Worm (Caenorhabditis elegans): ENCODE data around the gene C34E10.10.

Gene C34E10.10

ce11 chrIII:5190179-5190578 is 37.5 kb downstream of the C34E10.10 start:
- TF ChIP-seq hlh-1 (tag; optimal IDR thresholded peaks at IDR 0.05) (no peak), mep-1 (tag; optimal IDR thresholded peaks at IDR 0.05) (no peak)

ce11 chrIII:5188426-5188825 is 39.3 kb downstream of the C34E10.10 start, which contains the start of gene K10D2.8:
Gene K10D2.8 (plus strand): TSS chrIII:5188726.
- TF ChIP-seq ces-1 (GFP tag; optimal IDR thresholded peaks at IDR 0.05) (no peak), sptf-1 (tag; optimal IDR thresholded peaks at IDR 0.05) (no peak), M03D4.4 (tag; optimal IDR thresholded peaks at IDR 0.05) (no peak), ham-2 (GFP tag; optimal IDR thresholded peaks at IDR 0.05) (no peak)

ce11 chrIII:5185620-5186019 is 42.1 kb downstream of the C34E10.10 start, which contains the start of gene pup-2:
Gene pup-2 (plus strand): TSS chrIII:5185920.
- TF ChIP-seq nhr-28 (tag; optimal IDR thresholded peaks at IDR 0.05): no peak
- TF ChIP-seq ces-1 (GFP tag; optimal IDR thresholded peaks at IDR 0.05): no peak
- no peak for TF ChIP-seq drap-1 (GFP tag; optimal IDR thresholded peaks at IDR 0.05)
- TF ChIP-seq elt-3 (tag; optimal IDR thresholded peaks at IDR 0.05): no peak
- TF ChIP-seq unc-62 (GFP tag; optimal IDR thresholded peaks at IDR 0.05): no peak
- no peak for TF ChIP-seq ham-2 (GFP tag; optimal IDR thresholded peaks at IDR 0.05)
- no peak for TF ChIP-seq sptf-1 (tag; optimal IDR thresholded peaks at IDR 0.05)
- TF ChIP-seq flh-1 (GFP tag; optimal IDR thresholded peaks at IDR 0.05): no peak
- TF ChIP-seq pha-4 (tag; optimal IDR thresholded peaks at IDR 0.05): no peak
- TF ChIP-seq nhr-237 (tag; optimal IDR thresholded peaks at IDR 0.05): no peak

- TF ChIP-seq elt-3 (tag; optimal IDR thresholded peaks at IDR 0.05) (no peak), ces-1 (GFP tag; optimal IDR thresholded peaks at IDR 0.05) (peak; percentile 62), pha-4 (tag; optimal IDR thresholded peaks at IDR 0.05) (no peak), unc-120 (tag; optimal IDR thresholded peaks at IDR 0.05; ENCODE audit: poor library complexity, severe bottlenecking) (no peak), nhr-28 (tag; optimal IDR thresholded peaks at IDR 0.05) (no peak), cnd-1 (tag; optimal IDR thresholded peaks at IDR 0.05) (peak; percentile 85), unc-62 (GFP tag; optimal IDR thresholded peaks at IDR 0.05) (peak; percentile 1), blmp-1 (tag; optimal IDR thresholded peaks at IDR 0.05) (no peak), mab-5 (tag; optimal IDR thresholded peaks at IDR 0.05) (no peak), zip-8 (tag; optimal IDR thresholded peaks at IDR 0.05) (no peak), nhr-2 (tag; optimal IDR thresholded peaks at IDR 0.05) (no peak), mls-2 (tag; optimal IDR thresholded peaks at IDR 0.05) (no peak), ceh-43 (GFP tag; optimal IDR thresholded peaks at IDR 0.05) (no peak), lsy-2 (tag; optimal IDR thresholded peaks at IDR 0.05) (no peak), lin-32 (GFP tag; optimal IDR thresholded peaks at IDR 0.05) (peak; percentile 89)
Measured at ce11 chrIII:5183372-5183771, 44.3 kb downstream of the C34E10.10 start.

ce11 chrIII:5181641-5182040 is 46.0 kb downstream of the C34E10.10 start:
- no peak for TF ChIP-seq ceh-39 (tag; optimal IDR thresholded peaks at IDR 0.05)
- no peak for TF ChIP-seq lin-32 (GFP tag; optimal IDR thresholded peaks at IDR 0.05)
- no peak for TF ChIP-seq unc-62 (GFP tag; optimal IDR thresholded peaks at IDR 0.05)
- no peak for TF ChIP-seq ceh-43 (GFP tag; optimal IDR thresholded peaks at IDR 0.05)
- TF ChIP-seq M03D4.4 (tag; optimal IDR thresholded peaks at IDR 0.05): no peak
- TF ChIP-seq elt-1 (tag; optimal IDR thresholded peaks at IDR 0.05; ENCODE audit: borderline replicate concordance, insufficient read depth): no peak
- TF ChIP-seq nhr-12 (tag; optimal IDR thresholded peaks at IDR 0.05): no peak
- TF ChIP-seq ceh-83 (GFP tag; optimal IDR thresholded peaks at IDR 0.05): no peak
- TF ChIP-seq hlh-1 (tag; optimal IDR thresholded peaks at IDR 0.05): no peak
- no peak for TF ChIP-seq lsy-2 (tag; optimal IDR thresholded peaks at IDR 0.05)
- TF ChIP-seq unc-39 (tag; optimal IDR thresholded peaks at IDR 0.05): no peak
- TF ChIP-seq snpc-4 (tag; optimal IDR thresholded peaks at IDR 0.05): no peak
- no peak for TF ChIP-seq mab-5 (tag; optimal IDR thresholded peaks at IDR 0.05)

- no peak for TF ChIP-seq flh-1 (GFP tag; optimal IDR thresholded peaks at IDR 0.05)
- TF ChIP-seq zip-8 (tag; optimal IDR thresholded peaks at IDR 0.05): peak; percentile 42
- TF ChIP-seq pha-4 (tag; optimal IDR thresholded peaks at IDR 0.05): no peak
- TF ChIP-seq ces-1 (GFP tag; optimal IDR thresholded peaks at IDR 0.05): no peak
Measured at ce11 chrIII:5181217-5181616, 46.5 kb downstream of the C34E10.10 start.

Data from whole organism, mixed stage, embryonic.